Worm (Caenorhabditis elegans) whole organism, L1 larva: ENCODE measurements around the gene fln-1.

Experiments
- C16A3.4 ChIP-seq: fragments of 150-350 bp; optimal IDR thresholded peaks from 2 replicates; lab custom pipeline; 2014; ENCODE audit warnings: missing biosample characterization, missing genetic modification characterization
- F16B12.6 ChIP-seq: fragments of 150-350 bp; optimal IDR thresholded peaks from 2 replicates; lab custom pipeline; 2014; ENCODE audit warnings: missing biosample characterization, missing genetic modification characterization
- ceh-8 ChIP-seq: fragments of 200-800 bp; sonication (Bioruptor generic); optimal IDR thresholded peaks from 2 replicates; lab custom pipeline; 2018; ENCODE audit warnings: mild to moderate bottlenecking, missing genetic modification characterization, moderate library complexity, missing compliant biosample characterization
- ceh-82 ChIP-seq, 3 experiments: fragments of 150-350 bp in 1 of 3; sonication (generic microtip) in 2 of 3; optimal IDR thresholded peaks; 2 replicates each; lab custom pipeline; 2014 to 2017; ENCODE audit warnings: missing biosample characterization in 3 of 3, missing genetic modification characterization in 3 of 3
- dpl-1 ChIP-seq, 3 experiments: fragments of 150-350 bp in 2 of 3; sonication (generic microtip) in 1 of 3; optimal IDR thresholded peaks; 2 replicates each; lab custom pipeline; 2014 to 2017; ENCODE audit warnings: missing biosample characterization in 3 of 3, missing genetic modification characterization in 3 of 3, missing genetic modification reagents in 3 of 3
- dsc-1 ChIP-seq: sonication (generic microtip); optimal IDR thresholded peaks from 2 replicates; lab custom pipeline; 2016; ENCODE audit warnings: mild to moderate bottlenecking, missing genetic modification characterization, missing compliant biosample characterization
- efl-1 ChIP-seq, 4 experiments: fragments of 150-350 bp; optimal IDR thresholded peaks in 3 of 4; peaks in 1 of 4; 1 replicate in 1 of 4; 2 replicates in 3 of 4; lab custom pipeline; 2014; ENCODE audit warnings: missing biosample characterization in 2 of 4, missing genetic modification characterization in 2 of 4, missing genetic modification reagents in 2 of 4
- elt-3 ChIP-seq, 6 experiments: fragments of 150-350 bp in 1 of 6; sonication (generic microtip); optimal IDR thresholded peaks; 2 replicates each; lab custom pipeline; 2017 to 2018; ENCODE audit warnings: missing biosample characterization in 6 of 6, missing genetic modification characterization in 6 of 6, inconsistent platforms in 1 of 6
- ets-5 ChIP-seq: fragments of 200-800 bp; sonication (Bioruptor generic); IDR thresholded peaks from 2 replicates; pipeline ENCODE4 v1.3.6; 2022; ENCODE audit warnings: missing genetic modification characterization, missing compliant biosample characterization
- fkh-8 ChIP-seq: sonication (generic microtip); optimal IDR thresholded peaks from 2 replicates; lab custom pipeline; 2016; ENCODE audit warnings: mild to moderate bottlenecking, missing genetic modification characterization, missing compliant biosample characterization
- fos-1 ChIP-seq: fragments of 150-350 bp; optimal IDR thresholded peaks from 2 replicates; lab custom pipeline; 2014; ENCODE audit warnings: missing biosample characterization, missing genetic modification characterization
- grh-1 ChIP-seq: fragments of 200-800 bp; sonication (Bioruptor generic); IDR thresholded peaks from 2 replicates; pipeline ENCODE4 v1.3.6; 2022; ENCODE audit warnings: missing genetic modification reagents, missing genetic modification characterization, missing compliant biosample characterization
- hlh-4 ChIP-seq: sonication (generic microtip); optimal IDR thresholded peaks from 2 replicates; lab custom pipeline; 2016; ENCODE audit warnings: mild to moderate bottlenecking, missing genetic modification characterization, missing compliant biosample characterization
- isw-1 ChIP-seq: fragments of 200-800 bp; sonication (Bioruptor generic); IDR thresholded peaks from 2 replicates; pipeline ENCODE4 v1.3.6; 2022; ENCODE audit warnings: missing genetic modification characterization, missing compliant biosample characterization
- lin-13 ChIP-seq: fragments of 150-350 bp; optimal IDR thresholded peaks from 2 replicates; lab custom pipeline; 2014; ENCODE audit warnings: missing biosample characterization, missing genetic modification reagents, missing genetic modification characterization
- lin-15B ChIP-seq: fragments of 150-350 bp; sonication (generic microtip); optimal IDR thresholded peaks from 3 replicates; lab custom pipeline; 2014; ENCODE audit warnings: missing biosample characterization, missing genetic modification characterization
- lin-35 ChIP-seq, 2 experiments: fragments of 150-350 bp; optimal IDR thresholded peaks; 2 replicates each; lab custom pipeline; 2014; ENCODE audit warnings: missing biosample characterization in 2 of 2, missing genetic modification characterization in 2 of 2, missing genetic modification reagents in 2 of 2
- lir-3 ChIP-seq: sonication (generic microtip); optimal IDR thresholded peaks from 2 replicates; lab custom pipeline; 2016; ENCODE audit warnings: mild to moderate bottlenecking, missing genetic modification characterization, moderate library complexity, missing compliant biosample characterization; ENCODE audit not compliant: poor library complexity
- lsy-2 ChIP-seq, 2 experiments: fragments of 150-350 bp; optimal IDR thresholded peaks; 2 replicates each; lab custom pipeline; 2014; ENCODE audit warnings: missing biosample characterization in 2 of 2, missing genetic modification characterization in 2 of 2
- mdl-1 ChIP-seq, 2 experiments: fragments of 150-350 bp; optimal IDR thresholded peaks; 2 replicates each; lab custom pipeline; 2014 to 2017; ENCODE audit warnings: missing biosample characterization in 2 of 2, missing genetic modification characterization in 2 of 2, inconsistent platforms in 1 of 2
- mep-1 ChIP-seq: fragments of 150-350 bp; optimal IDR thresholded peaks from 2 replicates; lab custom pipeline; 2014; ENCODE audit warnings: missing biosample characterization, missing genetic modification characterization
- nhr-12 ChIP-seq: sonication (generic microtip); optimal IDR thresholded peaks from 2 replicates; lab custom pipeline; 2017; ENCODE audit warnings: missing biosample characterization, missing genetic modification characterization
- nhr-47 ChIP-seq: sonication (generic microtip); optimal IDR thresholded peaks from 2 replicates; lab custom pipeline; 2016; ENCODE audit warnings: mild to moderate bottlenecking, missing genetic modification characterization, moderate library complexity, missing compliant biosample characterization
- nhr-71 ChIP-seq: sonication (generic microtip); optimal IDR thresholded peaks from 2 replicates; lab custom pipeline; 2016; ENCODE audit warnings: mild to moderate bottlenecking, missing genetic modification characterization, moderate library complexity, missing compliant biosample characterization
- pqm-1 ChIP-seq: sonication (generic microtip); optimal IDR thresholded peaks from 3 replicates; lab custom pipeline; 2017; ENCODE audit warnings: missing biosample characterization, missing genetic modification characterization
- rnt-1 ChIP-seq: sonication (generic microtip); optimal IDR thresholded peaks from 2 replicates; lab custom pipeline; 2016; ENCODE audit warnings: mild to moderate bottlenecking, missing genetic modification characterization, moderate library complexity, missing compliant biosample characterization
- skn-1 ChIP-seq: fragments of 150-350 bp; optimal IDR thresholded peaks from 2 replicates; lab custom pipeline; 2014; ENCODE audit warnings: missing biosample characterization, missing genetic modification characterization
- snpc-4 ChIP-seq: fragments of 150-350 bp; optimal IDR thresholded peaks from 2 replicates; lab custom pipeline; 2014; ENCODE audit warnings: missing biosample characterization, missing genetic modification characterization
- snu-23 ChIP-seq: sonication (generic microtip); optimal IDR thresholded peaks from 2 replicates; lab custom pipeline; 2016; ENCODE audit warnings: missing genetic modification characterization, missing compliant biosample characterization
- sup-37 ChIP-seq: fragments of 200-800 bp; sonication (Bioruptor generic); optimal IDR thresholded peaks from 2 replicates; lab custom pipeline; 2018; ENCODE audit warnings: mild to moderate bottlenecking, missing genetic modification characterization, missing compliant biosample characterization
- swsn-7 ChIP-seq: sonication (generic microtip); optimal IDR thresholded peaks from 2 replicates; lab custom pipeline; 2016; ENCODE audit warnings: missing genetic modification characterization, missing compliant biosample characterization
- tbx-2 ChIP-seq: sonication (generic microtip); optimal IDR thresholded peaks from 2 replicates; lab custom pipeline; 2016; ENCODE audit warnings: missing genetic modification characterization, missing compliant biosample characterization
- unc-30 ChIP-seq: sonication (generic microtip); optimal IDR thresholded peaks from 2 replicates; lab custom pipeline; 2017; ENCODE audit warnings: missing biosample characterization, missing genetic modification characterization
- unc-86 ChIP-seq: sonication (generic microtip); optimal IDR thresholded peaks from 2 replicates; lab custom pipeline; 2016; ENCODE audit warnings: missing genetic modification characterization, missing compliant biosample characterization
- unc-98 ChIP-seq: fragments of 200-800 bp; sonication (Bioruptor generic); IDR thresholded peaks from 2 replicates; pipeline ENCODE4 v1.3.6; 2022; ENCODE audit warnings: missing genetic modification characterization, missing compliant biosample characterization
- xbp-1 ChIP-seq: sonication (generic microtip); optimal IDR thresholded peaks from 2 replicates; lab custom pipeline; 2016; ENCODE audit warnings: missing genetic modification characterization, missing compliant biosample characterization

The fln-1 gene

DNA sequence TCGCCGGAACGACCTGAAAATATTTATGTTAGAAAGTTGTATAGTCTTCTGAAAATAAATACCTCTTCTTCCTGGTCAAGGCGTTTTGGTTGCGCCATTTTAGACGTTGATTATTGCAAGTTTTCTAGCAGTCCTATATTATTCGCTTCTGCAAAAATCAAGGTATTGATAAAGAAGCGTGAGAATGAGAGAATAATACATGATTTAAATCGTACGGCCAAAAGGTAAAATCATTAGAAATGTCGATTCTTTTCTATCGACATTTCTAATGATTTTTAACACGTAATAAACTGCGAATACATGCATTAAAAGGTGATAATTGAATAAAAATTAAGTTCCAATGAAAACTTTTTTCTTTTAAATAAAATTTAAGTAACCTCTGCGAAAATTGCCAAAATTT is at the start of gene fln-1:
Gene fln-1 (minus strand): TSS at position 101 of the 400 bp plus-strand sequence.
- TF ChIP-seq nhr-12 (tag; lab: Kevin White, UChicago) (no peak), efl-1 (optimal IDR thresholded peaks at IDR 0.05; lab: Kevin White, UChicago) (no peak), efl-1 (GFP tag; optimal IDR thresholded peaks at IDR 0.05 in 1 of 2; lab: Kevin White, UChicago) (peak in 1 of 2 experiments; percentile 48)

DNA sequence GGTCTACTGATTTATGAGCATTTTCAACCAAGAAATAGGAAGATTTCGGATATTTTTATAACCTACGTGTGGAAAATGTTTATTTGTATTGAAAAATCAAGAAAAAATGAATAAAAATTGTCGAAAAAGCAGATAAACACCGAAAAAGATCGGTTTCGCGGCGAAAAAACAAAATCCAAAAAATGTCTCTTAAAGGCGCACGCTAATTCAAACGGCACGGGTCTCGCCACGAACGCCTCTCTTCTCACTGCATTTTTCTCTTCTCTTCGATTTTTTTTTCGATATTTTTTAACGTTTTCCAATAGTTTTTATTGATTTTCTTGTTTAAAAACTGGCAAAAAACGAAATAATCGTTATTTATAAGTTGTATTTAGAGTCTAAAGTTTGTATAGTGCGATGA is 49.7 kb upstream of the fln-1 start:
- peak; percentile 49 to 76 (median 64) for TF ChIP-seq dpl-1 (GFP tag; optimal IDR thresholded peaks at IDR 0.05; lab: Kevin White, UChicago)
- peak; percentile 1 for TF ChIP-seq snpc-4
- peak; percentile 25 for TF ChIP-seq xbp-1 (tag; lab: Kevin White, UChicago)
- no peak for TF ChIP-seq F16B12.6 (tag; lab: Kevin White, UChicago)
- no peak for TF ChIP-seq fos-1
- no peak for TF ChIP-seq hlh-4 (tag; lab: Kevin White, UChicago)
- peak; percentile 35 for TF ChIP-seq skn-1
- TF ChIP-seq unc-30 (tag; lab: Kevin White, UChicago), result no peak
- TF ChIP-seq C16A3.4 (tag; lab: Kevin White, UChicago), result peak; percentile 53
- peak; percentile 62 to 67 for TF ChIP-seq efl-1 (optimal IDR thresholded peaks at IDR 0.05; lab: Kevin White, UChicago)
- peak; percentile 70 to 88 for TF ChIP-seq efl-1 (GFP tag; optimal IDR thresholded peaks at IDR 0.05 in 1 of 2; lab: Kevin White, UChicago)
- peak; percentile 51 to 82 for TF ChIP-seq lsy-2 (tag; optimal IDR thresholded peaks at IDR 0.05; lab: Kevin White, UChicago)
- TF ChIP-seq lin-13 (GFP tag; lab: Kevin White, UChicago), result no peak
- no peak for TF ChIP-seq unc-86 (tag; lab: Kevin White, UChicago)
- TF ChIP-seq snu-23 (GFP tag; lab: Kevin White, UChicago), result peak; percentile 40
- peak; percentile 28 for TF ChIP-seq nhr-47
- TF ChIP-seq unc-98 (GFP tag; lab: Robert Waterston, UW), result no peak
- peak; percentile 5 for TF ChIP-seq lin-15B (tag; lab: Kevin White, UChicago)
- no peak for TF ChIP-seq sup-37 (GFP tag; lab: Kevin White, UChicago)
- peak; percentile 71 to 77 for TF ChIP-seq lin-35 (GFP tag; optimal IDR thresholded peaks at IDR 0.05; lab: Kevin White, UChicago)
- peak; percentile 10 for TF ChIP-seq rnt-1
- TF ChIP-seq elt-3 (tag; optimal IDR thresholded peaks at IDR 0.05; lab: Kevin White, UChicago), result peak in 1 of 6 experiments; percentile 59
- TF ChIP-seq tbx-2 (tag; lab: Kevin White, UChicago), result peak; percentile 11
- no peak for TF ChIP-seq swsn-7 (tag; lab: Kevin White, UChicago)
- peak in 2 of 3 experiments; percentile 12 to 54 for TF ChIP-seq ceh-82 (tag; optimal IDR thresholded peaks at IDR 0.05; lab: Kevin White, UChicago)
- TF ChIP-seq isw-1, result 0 out of 2 replicates have a peak, but pooled peaks have one; percentile 5
- TF ChIP-seq nhr-71 (tag; lab: Kevin White, UChicago), result peak; percentile 28

DNA sequence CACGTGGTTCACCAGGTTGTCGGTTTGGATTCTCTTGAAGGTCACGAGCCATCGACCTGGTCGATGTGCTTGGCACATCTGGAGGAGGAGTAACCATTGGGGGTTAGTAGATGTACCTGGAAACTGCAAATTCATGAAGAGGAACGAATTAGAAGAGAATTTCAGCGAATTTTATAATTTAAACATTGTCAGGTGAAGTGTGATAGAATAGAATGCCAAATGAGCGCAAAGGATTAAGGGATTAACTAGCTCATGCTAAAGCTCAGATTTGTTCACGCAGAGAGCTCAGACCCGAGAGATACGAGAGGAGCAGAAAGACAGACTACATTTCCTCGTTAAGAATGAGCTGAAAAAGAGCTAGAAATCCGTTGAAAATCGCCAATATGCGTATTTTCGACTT is 49.2 kb upstream of the fln-1 start, which contains the start of gene daf-18:
Gene daf-18 (minus strand): TSS at position 126 of the 400 bp plus-strand sequence.
- TF ChIP-seq mep-1 (tag; lab: Kevin White, UChicago) (no peak), dsc-1 (tag; lab: Kevin White, UChicago) (peak; percentile 55), fkh-8 (peak; percentile 64)

DNA sequence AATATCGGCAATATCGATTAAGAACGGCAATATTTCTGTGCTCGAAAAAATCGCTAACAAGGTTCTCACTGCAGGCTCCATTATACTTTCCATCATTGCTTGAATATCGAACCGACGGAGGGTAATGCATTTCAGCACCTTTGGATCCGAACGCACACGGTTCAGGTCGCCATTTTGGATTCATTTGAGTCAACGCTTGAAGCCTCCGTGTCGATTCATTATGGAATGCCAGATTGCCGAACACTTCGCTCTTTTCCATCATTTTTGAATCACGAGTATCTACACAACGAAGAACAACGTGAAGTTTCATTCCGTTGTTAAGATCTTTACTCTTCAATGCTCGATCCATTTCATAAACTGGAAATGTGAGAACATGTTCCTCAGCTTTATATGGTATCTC is 46.3 kb upstream of the fln-1 start:
- TF ChIP-seq mdl-1 (tag; optimal IDR thresholded peaks at IDR 0.05; lab: Kevin White, UChicago), result no peak
- no peak for TF ChIP-seq nhr-71 (tag; lab: Kevin White, UChicago)
- no peak for TF ChIP-seq lir-3
- TF ChIP-seq xbp-1 (tag; lab: Kevin White, UChicago), result no peak
- TF ChIP-seq ets-5, result no peak
- TF ChIP-seq ceh-8 (GFP tag; lab: Kevin White, UChicago), result no peak
- no peak for TF ChIP-seq ceh-82 (tag; optimal IDR thresholded peaks at IDR 0.05; lab: Kevin White, UChicago)
- no peak for TF ChIP-seq unc-98 (GFP tag; lab: Robert Waterston, UW)
- TF ChIP-seq F16B12.6 (tag; lab: Kevin White, UChicago), result no peak
- no peak for TF ChIP-seq pqm-1 (tag; lab: Kevin White, UChicago)
- TF ChIP-seq grh-1 (GFP tag; lab: Robert Waterston, UW), result no peak
